Worm (Caenorhabditis elegans) whole organism, L2 larva: ENCODE measurements around the gene dnj-8.
A peak's percentile ranks its signal among the peaks of the same experiment; 100 is the strongest.

Experiments
- F13H6.1 ChIP-seq: sonication (generic microtip); optimal IDR thresholded peaks from 2 replicates; lab custom pipeline; 2016; ENCODE audit warnings: missing genetic modification characterization, missing compliant biosample characterization
- aly-2 ChIP-seq: fragments of 150-350 bp; optimal IDR thresholded peaks from 2 replicates; lab custom pipeline; 2014; ENCODE audit warnings: missing biosample characterization, missing genetic modification characterization
- egl-27 ChIP-seq: sonication (generic microtip); optimal IDR thresholded peaks from 3 replicates; lab custom pipeline; 2017; ENCODE audit warnings: missing biosample characterization, missing genetic modification reagents, missing genetic modification characterization
- nhr-11 ChIP-seq: fragments of 150-350 bp; optimal IDR thresholded peaks from 2 replicates; lab custom pipeline; 2014; ENCODE audit warnings: missing biosample characterization, missing genetic modification characterization
- nhr-12 ChIP-seq: fragments of 150-350 bp; optimal IDR thresholded peaks from 2 replicates; lab custom pipeline; 2014; ENCODE audit warnings: missing biosample characterization, missing genetic modification characterization
- nhr-21 ChIP-seq: fragments of 150-350 bp; optimal IDR thresholded peaks from 2 replicates; lab custom pipeline; 2014; ENCODE audit warnings: missing biosample characterization, missing genetic modification characterization
- nhr-23 ChIP-seq: fragments of 150-350 bp; optimal IDR thresholded peaks from 2 replicates; lab custom pipeline; 2014; ENCODE audit warnings: missing biosample characterization, missing genetic modification reagents, missing genetic modification characterization
- nhr-237 ChIP-seq: fragments of 150-350 bp; optimal IDR thresholded peaks from 2 replicates; lab custom pipeline; 2014; ENCODE audit warnings: missing biosample characterization, missing genetic modification characterization
- nhr-77 ChIP-seq: fragments of 150-350 bp; optimal IDR thresholded peaks from 2 replicates; lab custom pipeline; 2014; ENCODE audit warnings: missing biosample characterization, missing genetic modification characterization
- snpc-4 ChIP-seq: fragments of 150-350 bp; optimal IDR thresholded peaks from 2 replicates; lab custom pipeline; 2014; ENCODE audit warnings: missing biosample characterization, missing genetic modification characterization
- unc-62 ChIP-seq: fragments of 150-350 bp; optimal IDR thresholded peaks from 2 replicates; lab custom pipeline; 2014; ENCODE audit warnings: missing biosample characterization, missing genetic modification reagents, missing genetic modification characterization
- zag-1 ChIP-seq: fragments of 150-350 bp; optimal IDR thresholded peaks from 2 replicates; lab custom pipeline; 2014; ENCODE audit warnings: missing biosample characterization, missing genetic modification characterization
- ztf-1 ChIP-seq: fragments of 200-800 bp; sonication (Bioruptor generic); conservative IDR thresholded peaks from 2 replicates; pipeline ENCODE4 v1.3.6; 2022; ENCODE audit warnings: missing genetic modification characterization, missing compliant biosample characterization

- TF ChIP-seq nhr-11 (tag; lab: Kevin White, UChicago) = no peak
- no peak for TF ChIP-seq egl-27 (tag; lab: Kevin White, UChicago)
- TF ChIP-seq unc-62 = no peak
- peak; percentile 3 for TF ChIP-seq F13H6.1 (tag; lab: Kevin White, UChicago)
- TF ChIP-seq nhr-21 = no peak
- no peak for TF ChIP-seq snpc-4 (tag; lab: Kevin White, UChicago)
- no peak for TF ChIP-seq nhr-77
- TF ChIP-seq aly-2 (tag; lab: Kevin White, UChicago) = no peak
- TF ChIP-seq nhr-12 (tag; lab: Kevin White, UChicago) = no peak
- TF ChIP-seq zag-1 = no peak
- TF ChIP-seq nhr-23 (tag; lab: Kevin White, UChicago) = no peak
- TF ChIP-seq ztf-1 (GFP tag; lab: Robert Waterston, UW) = no peak
- no peak for TF ChIP-seq nhr-237
These were observed 14.7 kb upstream of the dnj-8 start for ce11 chrII:6612544-6612943.
